Fruit fly (Drosophila melanogaster) whole organism, embryonic: ENCODE data around the gene Cbl.

Source experiments
- Adf1 ChIP-seq: fragments of 200-800 bp; sonication (Bioruptor generic); IDR thresholded peaks from 2 replicates; pipeline ENCODE4 v1.3.6; 2022; ENCODE audit warnings: missing biosample characterization, missing genetic modification characterization
- CG10654 ChIP-seq: fragments of 200-800 bp; sonication (Bioruptor generic); optimal IDR thresholded peaks from 2 replicates; lab custom pipeline; 2016; ENCODE audit warnings: missing biosample characterization, missing genetic modification characterization
- CG12104 ChIP-seq: fragments of 200-800 bp; sonication (Bioruptor generic); optimal IDR thresholded peaks from 3 replicates; lab custom pipeline; 2016; ENCODE audit warnings: missing biosample characterization, missing genetic modification characterization
- CG13775 ChIP-seq: fragments of 200-800 bp; sonication (Bioruptor generic); optimal IDR thresholded peaks from 3 replicates; lab custom pipeline; 2017; ENCODE audit warnings: missing biosample characterization, mild to moderate bottlenecking, missing genetic modification characterization
- CG15073 ChIP-seq: fragments of 200-800 bp; sonication (Bioruptor generic); optimal IDR thresholded peaks from 2 replicates; lab custom pipeline; 2016; ENCODE audit warnings: missing biosample characterization, missing genetic modification characterization
- CG1602 ChIP-seq: fragments of 200-800 bp; sonication (Bioruptor generic); optimal IDR thresholded peaks from 3 replicates; lab custom pipeline; 2016; ENCODE audit warnings: missing biosample characterization, missing genetic modification characterization
- CG1603 ChIP-seq: fragments of 200-800 bp; sonication (Bioruptor generic); optimal IDR thresholded peaks from 2 replicates; lab custom pipeline; 2019; ENCODE audit warnings: missing biosample characterization, mild to moderate bottlenecking, missing genetic modification characterization, moderate library complexity
- CG17385 ChIP-seq: fragments of 200-800 bp; sonication (Bioruptor generic); optimal IDR thresholded peaks from 3 replicates; lab custom pipeline; 2018; ENCODE audit warnings: missing biosample characterization, mild to moderate bottlenecking, missing genetic modification characterization
- CG17612 ChIP-seq: fragments of 200-800 bp; sonication (Bioruptor generic); IDR thresholded peaks from 2 replicates; pipeline ENCODE4 v1.3.6; 2022; ENCODE audit warnings: missing biosample characterization, missing genetic modification characterization
- CG17802 ChIP-seq: fragments of 200-800 bp; sonication (Bioruptor generic); optimal IDR thresholded peaks from 2 replicates; lab custom pipeline; 2018; ENCODE audit warnings: missing biosample characterization, mild to moderate bottlenecking, missing genetic modification characterization, moderate library complexity
- CG2199 ChIP-seq: fragments of 200-800 bp; sonication (Bioruptor generic); IDR thresholded peaks from 3 replicates; pipeline ENCODE4 v1.3.6; 2022; ENCODE audit warnings: missing biosample characterization, missing genetic modification characterization
- CG2678 ChIP-seq: fragments of 200-800 bp; sonication (Bioruptor generic); optimal IDR thresholded peaks from 3 replicates; lab custom pipeline; 2019; ENCODE audit warnings: missing biosample characterization, mild to moderate bottlenecking, missing genetic modification characterization, moderate library complexity
- CG4282 ChIP-seq: fragments of 200-800 bp; sonication (Bioruptor generic); optimal IDR thresholded peaks from 2 replicates; lab custom pipeline; 2016; ENCODE audit warnings: missing biosample characterization, missing genetic modification characterization
- CG4424 ChIP-seq: fragments of 200-800 bp; sonication (Bioruptor generic); optimal IDR thresholded peaks from 3 replicates; lab custom pipeline; 2016; ENCODE audit warnings: missing biosample characterization, missing genetic modification characterization
- CG6654 ChIP-seq: fragments of 200-800 bp; sonication (Bioruptor generic); optimal IDR thresholded peaks from 2 replicates; lab custom pipeline; 2017; ENCODE audit warnings: missing biosample characterization, mild to moderate bottlenecking, missing genetic modification characterization
- CG6813 ChIP-seq: fragments of 200-800 bp; sonication (Bioruptor generic); optimal IDR thresholded peaks from 2 replicates; lab custom pipeline; 2017; ENCODE audit warnings: missing biosample characterization, missing genetic modification characterization, mild to moderate bottlenecking, moderate library complexity, missing genetic modification reagents
- CG7839 ChIP-seq: fragments of 200-800 bp; sonication (Bioruptor generic); optimal IDR thresholded peaks from 3 replicates; lab custom pipeline; 2018; ENCODE audit warnings: missing biosample characterization, mild to moderate bottlenecking, missing genetic modification characterization, moderate library complexity
- CG9797 ChIP-seq: fragments of 200-800 bp; sonication (Bioruptor generic); optimal IDR thresholded peaks from 3 replicates; lab custom pipeline; 2018; ENCODE audit warnings: missing biosample characterization, mild to moderate bottlenecking, missing genetic modification characterization
- CHES-1-like ChIP-seq: fragments of 200-800 bp; sonication (Bioruptor generic); optimal IDR thresholded peaks from 2 replicates; lab custom pipeline; 2016; ENCODE audit warnings: missing biosample characterization, missing genetic modification characterization
- Deaf1 ChIP-seq: fragments of 200-800 bp; optimal IDR thresholded peaks from 3 replicates; lab custom pipeline; 2019; ENCODE audit warnings: missing biosample characterization, mild to moderate bottlenecking, missing genetic modification characterization, moderate library complexity
- Dfd ChIP-seq, 2 experiments: fragments of >200 bp; optimal IDR thresholded peaks; 2 replicates each; lab custom pipeline; 2017; ENCODE audit warnings: missing biosample characterization in 2 of 2, missing genetic modification characterization in 2 of 2
- Fer1 ChIP-seq: fragments of 200-800 bp; sonication (Bioruptor generic); optimal IDR thresholded peaks from 2 replicates; lab custom pipeline; 2017; ENCODE audit warnings: missing biosample characterization, mild to moderate bottlenecking, missing genetic modification characterization
- Fer2 ChIP-seq: fragments of 200-800 bp; sonication (Bioruptor generic); optimal IDR thresholded peaks from 2 replicates; lab custom pipeline; 2018; ENCODE audit warnings: missing biosample characterization, mild to moderate bottlenecking, missing genetic modification characterization, moderate library complexity
- H2.0 ChIP-seq: fragments of 200-800 bp; sonication (Bioruptor generic); IDR thresholded peaks from 2 replicates; pipeline ENCODE4 v1.3.6; 2022; ENCODE audit warnings: missing biosample characterization, missing genetic modification characterization
- HmgD ChIP-seq: fragments of 200-800 bp; sonication (Bioruptor generic); optimal IDR thresholded peaks from 3 replicates; lab custom pipeline; 2016; ENCODE audit warnings: missing biosample characterization, missing genetic modification characterization
- MTF-1 ChIP-seq: fragments of 200-800 bp; sonication (Bioruptor generic); optimal IDR thresholded peaks from 2 replicates; lab custom pipeline; 2018; ENCODE audit warnings: missing biosample characterization, mild to moderate bottlenecking, missing genetic modification characterization, borderline replicate concordance
- Myb ChIP-seq: fragments of 200-800 bp; sonication (Bioruptor generic); optimal IDR thresholded peaks from 2 replicates; lab custom pipeline; 2016; ENCODE audit warnings: missing biosample characterization, missing genetic modification characterization
- NFAT ChIP-seq: fragments of 200-800 bp; sonication (Bioruptor generic); IDR thresholded peaks from 2 replicates; pipeline ENCODE4 v1.3.6; 2022; ENCODE audit warnings: missing biosample characterization, missing genetic modification characterization
- NK7.1 ChIP-seq: fragments of 200-800 bp; sonication (Bioruptor generic); optimal IDR thresholded peaks from 3 replicates; lab custom pipeline; 2016; ENCODE audit warnings: missing biosample characterization, missing genetic modification characterization
- Neu2 ChIP-seq: fragments of 200-800 bp; sonication (Bioruptor generic); optimal IDR thresholded peaks from 3 replicates; lab custom pipeline; 2016; ENCODE audit warnings: missing biosample characterization, missing genetic modification characterization, borderline replicate concordance
- Opbp ChIP-seq: fragments of 200-800 bp; sonication (Bioruptor generic); IDR thresholded peaks from 3 replicates; pipeline ENCODE4 v1.3.6; 2022; ENCODE audit warnings: missing biosample characterization, missing genetic modification characterization; ENCODE audit not compliant: partially characterized antibody
- Optix ChIP-seq: fragments of 200-800 bp; sonication (Bioruptor generic); IDR thresholded peaks from 3 replicates; pipeline ENCODE4 v1.3.6; 2022; ENCODE audit warnings: missing biosample characterization, missing genetic modification characterization
- Rx ChIP-seq: fragments of 200-800 bp; sonication (Bioruptor generic); IDR thresholded peaks from 2 replicates; pipeline ENCODE4 v1.3.6; 2022; ENCODE audit warnings: missing biosample characterization, missing genetic modification characterization
- Sox100B ChIP-seq: fragments of 200-800 bp; sonication (Bioruptor generic); optimal IDR thresholded peaks from 3 replicates; lab custom pipeline; 2018; ENCODE audit warnings: missing biosample characterization, mild to moderate bottlenecking, missing genetic modification characterization
- Tbp ChIP-seq: fragments of >200 bp; optimal IDR thresholded peaks from 2 replicates; lab custom pipeline; 2018; ENCODE audit warnings: missing biosample characterization, missing genetic modification characterization
- Xrp1 ChIP-seq: fragments of 200-800 bp; sonication (Bioruptor generic); IDR thresholded peaks from 2 replicates; pipeline ENCODE4 v1.3.6; 2022; ENCODE audit warnings: missing biosample characterization, missing genetic modification characterization
- cg ChIP-seq: fragments of 200-800 bp; sonication (Bioruptor generic); optimal IDR thresholded peaks from 3 replicates; lab custom pipeline; 2019; ENCODE audit warnings: missing biosample characterization, mild to moderate bottlenecking, missing genetic modification characterization, moderate library complexity
- chinmo ChIP-seq: fragments of 200-800 bp; sonication (Bioruptor generic); IDR thresholded peaks from 4 replicates; pipeline ENCODE4 v1.3.6; 2022; ENCODE audit warnings: missing biosample characterization, missing genetic modification characterization; ENCODE audit not compliant: partially characterized antibody
- fd102C ChIP-seq: fragments of 200-800 bp; sonication (Bioruptor generic); optimal IDR thresholded peaks from 2 replicates; lab custom pipeline; 2018; ENCODE audit warnings: missing biosample characterization, mild to moderate bottlenecking, missing genetic modification characterization, moderate library complexity
- knrl ChIP-seq: fragments of 200-800 bp; sonication (Bioruptor generic); IDR thresholded peaks from 3 replicates; pipeline ENCODE4 v1.3.6; 2022; ENCODE audit warnings: missing biosample characterization, missing genetic modification characterization; ENCODE audit not compliant: partially characterized antibody
- mld ChIP-seq: fragments of 200-800 bp; sonication (Bioruptor generic); IDR thresholded peaks from 3 replicates; pipeline ENCODE4 v1.3.6; 2022; ENCODE audit warnings: missing biosample characterization, missing genetic modification characterization; ENCODE audit not compliant: partially characterized antibody
- nau ChIP-seq: fragments of 200-800 bp; sonication (Bioruptor generic); optimal IDR thresholded peaks from 3 replicates; lab custom pipeline; 2017; ENCODE audit warnings: missing biosample characterization, mild to moderate bottlenecking, missing genetic modification characterization, missing genetic modification reagents
- nmo ChIP-seq: fragments of 200-800 bp; sonication (Bioruptor generic); optimal IDR thresholded peaks from 2 replicates; lab custom pipeline; 2018; ENCODE audit warnings: missing biosample characterization, mild to moderate bottlenecking, missing genetic modification characterization, moderate library complexity
- nom ChIP-seq: fragments of 200-800 bp; sonication (Bioruptor generic); optimal IDR thresholded peaks from 2 replicates; lab custom pipeline; 2017; ENCODE audit warnings: missing biosample characterization, missing genetic modification characterization, mild to moderate bottlenecking, moderate library complexity, missing genetic modification reagents
- ranshi ChIP-seq: fragments of 200-800 bp; sonication (Bioruptor generic); IDR thresholded peaks from 2 replicates; pipeline ENCODE4 v1.3.6; 2022; ENCODE audit warnings: missing biosample characterization, missing genetic modification characterization
- ssp ChIP-seq: fragments of 200-800 bp; sonication (Bioruptor generic); IDR thresholded peaks from 2 replicates; pipeline ENCODE4 v1.3.6; 2022; ENCODE audit warnings: missing biosample characterization, missing genetic modification characterization
- trh ChIP-seq: fragments of 200-800 bp; sonication (Bioruptor generic); optimal IDR thresholded peaks from 2 replicates; lab custom pipeline; 2016; ENCODE audit warnings: missing biosample characterization, missing genetic modification characterization
- zen ChIP-seq: fragments of 200-800 bp; sonication (Bioruptor generic); optimal IDR thresholded peaks from 3 replicates; lab custom pipeline; 2018; ENCODE audit warnings: missing biosample characterization, mild to moderate bottlenecking, missing genetic modification characterization, moderate library complexity

The Cbl gene

DNA sequence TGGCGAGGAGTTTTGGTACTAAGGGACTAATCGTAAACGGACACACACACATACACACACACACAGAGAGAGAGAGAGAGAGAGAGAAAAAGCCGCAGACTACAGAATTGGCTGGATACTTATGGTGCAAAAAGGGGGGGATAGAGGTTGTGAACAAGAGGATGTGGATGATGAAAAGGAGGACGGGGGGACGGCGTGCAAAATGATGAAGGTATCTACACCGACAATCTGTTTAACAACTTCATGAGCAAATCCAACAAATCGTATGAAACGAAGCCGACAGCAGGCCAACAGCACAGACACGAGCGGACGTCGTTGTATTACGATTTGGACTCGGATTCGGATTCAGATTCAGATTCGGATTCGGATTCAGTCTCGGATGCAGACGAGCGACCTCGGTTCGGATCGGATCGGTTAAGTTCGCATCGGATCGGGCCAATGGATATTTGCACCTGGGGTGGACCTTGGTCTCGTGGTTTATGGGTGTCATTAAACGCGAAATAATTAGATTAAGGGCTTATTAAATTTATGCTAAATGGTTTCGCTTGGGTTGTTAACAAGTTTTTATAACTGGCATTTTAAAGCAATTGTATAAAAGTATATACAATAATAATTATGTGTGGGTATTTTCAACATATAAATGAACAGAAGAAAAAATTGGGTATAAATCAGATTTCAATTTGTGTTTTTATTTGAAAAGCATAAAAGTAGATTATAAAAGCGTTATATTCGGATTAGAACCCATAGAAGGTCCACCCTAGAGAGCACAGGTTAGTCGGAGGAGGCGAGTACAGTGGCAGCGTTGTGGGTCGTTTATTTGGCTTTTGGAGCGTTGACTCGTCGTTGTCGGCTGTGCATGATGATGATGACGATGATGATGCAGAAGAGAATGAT is 30.5 kb downstream of the Cbl start (continued):
- peak; percentile 95 for TF ChIP-seq nau (GFP tag; lab: Kevin White, UChicago)
- TF ChIP-seq knrl (GFP tag; lab: Robert Waterston, UW) = no peak
- peak; percentile 63 for TF ChIP-seq H2.0 (GFP tag; lab: Robert Waterston, UW)
- peak; percentile 64 for TF ChIP-seq CG6654 (GFP tag; lab: Kevin White, UChicago)
- peak; percentile 83 for TF ChIP-seq CG10654 (GFP tag; lab: Kevin White, UChicago)
- 0 out of 4 replicates have a peak, but pooled peaks have one; percentile 56 for TF ChIP-seq chinmo (GFP tag; lab: Robert Waterston, UW)
- peak; percentile 19 for TF ChIP-seq Myb (GFP tag; lab: Kevin White, UChicago)
- peak; percentile 95 for TF ChIP-seq CG7839 (tag; lab: Kevin White, UChicago)
- TF ChIP-seq Opbp (GFP tag; lab: Robert Waterston, UW) = no peak
- peak; percentile 77 for TF ChIP-seq Fer2
- TF ChIP-seq Xrp1 = peak; percentile 83
- peak; percentile 64 for TF ChIP-seq CG1602
- TF ChIP-seq CG4424 (GFP tag; lab: Kevin White, UChicago) = peak; percentile 88
- peak; percentile 98 for TF ChIP-seq Deaf1 (tag; lab: Kevin White, UChicago)
- TF ChIP-seq nmo (GFP tag; lab: Kevin White, UChicago) = peak; percentile 94
- peak; percentile 19 for TF ChIP-seq MTF-1
- TF ChIP-seq CG13775 = peak; percentile 85
- no peak for TF ChIP-seq CG17612
- peak; percentile 96 for TF ChIP-seq CG2678 (tag; lab: Kevin White, UChicago)
- TF ChIP-seq CG17802 (tag; lab: Kevin White, UChicago) = peak; percentile 16
- peak; percentile 77 for TF ChIP-seq ranshi
- peak; percentile 39; the same call in 1 of the 2 replicates for TF ChIP-seq Adf1 (GFP tag; lab: Robert Waterston, UW)
- peak; percentile 31 for TF ChIP-seq CG1603 (tag; lab: Kevin White, UChicago)
- peak; percentile 97 for TF ChIP-seq Fer1 (GFP tag; lab: Kevin White, UChicago)
- TF ChIP-seq CG9797 (GFP tag; lab: Kevin White, UChicago) = peak; percentile 24
- peak; percentile 15 for TF ChIP-seq CHES-1-like (GFP tag; lab: Kevin White, UChicago)
- TF ChIP-seq CG6813 (GFP tag; lab: Kevin White, UChicago) = peak; percentile 90
- peak; percentile 91 for TF ChIP-seq CG12104 (GFP tag; lab: Kevin White, UChicago)
- no peak for TF ChIP-seq Neu2
- TF ChIP-seq Tbp (GFP tag; lab: Kevin White, UChicago) = no peak
- TF ChIP-seq Sox100B = peak; percentile 95
- TF ChIP-seq cg (GFP tag; lab: Kevin White, UChicago) = peak; percentile 30
- TF ChIP-seq Rx = 0 out of 2 replicates have a peak, but pooled peaks have one; percentile 32
- peak; percentile 74 for TF ChIP-seq zen (tag; lab: Kevin White, UChicago)
- TF ChIP-seq Optix (GFP tag; lab: Robert Waterston, UW) = peak; percentile 33; the same call in 1 of the 3 replicates
- peak; percentile 30 for TF ChIP-seq CG15073 (GFP tag; lab: Kevin White, UChicago)
- TF ChIP-seq NK7.1 (GFP tag; lab: Kevin White, UChicago) = peak; percentile 27
- TF ChIP-seq CG2199 (GFP tag; lab: Robert Waterston, UW) = no peak
- TF ChIP-seq CG4282 (GFP tag; lab: Kevin White, UChicago) = no peak
- TF ChIP-seq HmgD (GFP tag; lab: Kevin White, UChicago) = no peak
- TF ChIP-seq Dfd (GFP tag; optimal IDR thresholded peaks at IDR 0.05; lab: Kevin White, UChicago) = peak in 1 of 2 experiments; percentile 6
- TF ChIP-seq nom (GFP tag; lab: Kevin White, UChicago) = peak; percentile 97
- TF ChIP-seq NFAT (GFP tag; lab: Robert Waterston, UW) = peak; percentile 73
- TF ChIP-seq fd102C = no peak
- peak; percentile 74 for TF ChIP-seq trh (GFP tag; lab: Kevin White, UChicago)
- peak; percentile 83 for TF ChIP-seq CG17385 (GFP tag; lab: Kevin White, UChicago)
- peak; percentile 59 for TF ChIP-seq ssp (GFP tag; lab: Robert Waterston, UW)
- TF ChIP-seq mld (GFP tag; lab: Robert Waterston, UW) = no peak
